Fruit fly (Drosophila melanogaster) whole organism, embryonic: ENCODE measurements around the gene lark.
A peak's percentile ranks its signal among the peaks of the same experiment; 100 is the strongest.

Experiments used
- ATbp ChIP-seq: fragments of 200-800 bp; sonication (Bioruptor generic); optimal IDR thresholded peaks from 2 replicates; lab custom pipeline; 2017; ENCODE audit warnings: missing biosample characterization, mild to moderate bottlenecking, missing genetic modification characterization, missing genetic modification reagents
- Ada2b ChIP-seq: fragments of 200-800 bp; sonication (Bioruptor generic); IDR thresholded peaks from 2 replicates; pipeline ENCODE4 v1.3.6; 2022; ENCODE audit warnings: missing biosample characterization, missing genetic modification characterization
- B-H1 ChIP-seq: fragments of 200-800 bp; sonication (Bioruptor generic); IDR thresholded peaks from 3 replicates; pipeline ENCODE4 v1.3.6; 2022; ENCODE audit warnings: missing biosample characterization, missing genetic modification characterization
- B-H2 ChIP-seq: fragments of 200-800 bp; sonication (Bioruptor generic); optimal IDR thresholded peaks from 2 replicates; lab custom pipeline; 2018; ENCODE audit warnings: missing biosample characterization, mild to moderate bottlenecking, missing genetic modification characterization
- CG10959 ChIP-seq: fragments of 200-800 bp; sonication (Bioruptor generic); IDR thresholded peaks from 2 replicates; pipeline ENCODE4 v1.3.6; 2022; ENCODE audit warnings: missing biosample characterization, missing genetic modification characterization
- CG11504 ChIP-seq: fragments of 200-800 bp; sonication (Bioruptor generic); optimal IDR thresholded peaks from 3 replicates; lab custom pipeline; 2019; ENCODE audit warnings: missing biosample characterization, mild to moderate bottlenecking, missing genetic modification characterization, moderate library complexity
- CG12299 ChIP-seq: fragments of 200-800 bp; sonication (Bioruptor generic); optimal IDR thresholded peaks from 2 replicates; lab custom pipeline; 2018; ENCODE audit warnings: missing biosample characterization, mild to moderate bottlenecking, missing genetic modification characterization
- CG12744 ChIP-seq: fragments of 200-800 bp; sonication (Bioruptor generic); optimal IDR thresholded peaks from 2 replicates; lab custom pipeline; 2016; ENCODE audit warnings: missing biosample characterization, missing genetic modification characterization
- CG15514 ChIP-seq: fragments of 200-800 bp; sonication (Bioruptor generic); optimal IDR thresholded peaks from 3 replicates; lab custom pipeline; 2017; ENCODE audit warnings: missing biosample characterization, missing genetic modification characterization, mild to moderate bottlenecking, moderate library complexity, missing genetic modification reagents
- CG17568 ChIP-seq: fragments of 200-800 bp; sonication (Bioruptor generic); optimal IDR thresholded peaks from 2 replicates; lab custom pipeline; 2018; ENCODE audit warnings: missing biosample characterization, mild to moderate bottlenecking, missing genetic modification characterization, moderate library complexity
- CG17829 ChIP-seq: fragments of 200-800 bp; optimal IDR thresholded peaks from 2 replicates; lab custom pipeline; 2019; ENCODE audit warnings: missing biosample characterization, mild to moderate bottlenecking, missing genetic modification characterization, moderate library complexity
- CG18262 ChIP-seq: fragments of 200-800 bp; optimal IDR thresholded peaks from 3 replicates; lab custom pipeline; 2019; ENCODE audit warnings: missing biosample characterization, mild to moderate bottlenecking, missing genetic modification characterization, moderate library complexity
- CG2129 ChIP-seq: fragments of 200-800 bp; sonication (Bioruptor generic); IDR thresholded peaks from 2 replicates; pipeline ENCODE4 v1.3.6; 2022; ENCODE audit warnings: missing biosample characterization, missing genetic modification characterization; ENCODE audit not compliant: partially characterized antibody
- CG31388 ChIP-seq: fragments of 200-800 bp; sonication (Bioruptor generic); optimal IDR thresholded peaks from 2 replicates; lab custom pipeline; 2016; ENCODE audit warnings: missing biosample characterization, missing genetic modification characterization
- CG3281 ChIP-seq: fragments of 200-800 bp; sonication (Bioruptor generic); optimal IDR thresholded peaks from 3 replicates; lab custom pipeline; 2017; ENCODE audit warnings: missing biosample characterization, mild to moderate bottlenecking, missing genetic modification characterization
- CG4404 ChIP-seq: fragments of 200-800 bp; sonication (Bioruptor generic); IDR thresholded peaks from 2 replicates; pipeline ENCODE4 v1.3.6; 2022; ENCODE audit warnings: missing biosample characterization, missing genetic modification characterization
- CG8388 ChIP-seq: fragments of 200-800 bp; sonication (Bioruptor generic); optimal IDR thresholded peaks from 2 replicates; lab custom pipeline; 2019; ENCODE audit warnings: missing biosample characterization, mild to moderate bottlenecking, missing genetic modification characterization, moderate library complexity
- CG9609 ChIP-seq: fragments of 200-800 bp; sonication (Bioruptor generic); optimal IDR thresholded peaks from 3 replicates; lab custom pipeline; 2016; ENCODE audit warnings: missing biosample characterization, missing genetic modification characterization
- CG9932 ChIP-seq: fragments of 200-800 bp; sonication (Bioruptor generic); IDR thresholded peaks from 2 replicates; pipeline ENCODE4 v1.3.6; 2022; ENCODE audit warnings: missing biosample characterization, missing genetic modification characterization
- D19A ChIP-seq: fragments of 200-800 bp; optimal IDR thresholded peaks from 3 replicates; lab custom pipeline; 2019; ENCODE audit warnings: missing biosample characterization, mild to moderate bottlenecking, missing genetic modification characterization, moderate library complexity
- Doc3 ChIP-seq: fragments of 200-800 bp; sonication (Bioruptor generic); IDR thresholded peaks from 3 replicates; pipeline ENCODE4 v1.3.6; 2022; ENCODE audit warnings: missing biosample characterization, missing genetic modification characterization; ENCODE audit not compliant: partially characterized antibody
- Fer1 ChIP-seq: fragments of 200-800 bp; sonication (Bioruptor generic); optimal IDR thresholded peaks from 2 replicates; lab custom pipeline; 2017; ENCODE audit warnings: missing biosample characterization, mild to moderate bottlenecking, missing genetic modification characterization
- Nf-YB ChIP-seq: fragments of 200-800 bp; sonication (Bioruptor generic); optimal IDR thresholded peaks from 3 replicates; lab custom pipeline; 2019; ENCODE audit warnings: missing biosample characterization, mild to moderate bottlenecking, missing genetic modification characterization, moderate library complexity
- Oaz ChIP-seq: fragments of 200-800 bp; sonication (Bioruptor generic); IDR thresholded peaks from 2 replicates; pipeline ENCODE4 v1.3.6; 2022; ENCODE audit warnings: missing biosample characterization, missing genetic modification characterization
- Sry-β ChIP-seq: fragments of 200-800 bp; sonication (Bioruptor generic); optimal IDR thresholded peaks from 2 replicates; lab custom pipeline; 2018; ENCODE audit warnings: missing biosample characterization, mild to moderate bottlenecking, missing genetic modification characterization, moderate library complexity
- abd-A ChIP-seq: fragments of 200-800 bp; sonication (Bioruptor generic); optimal IDR thresholded peaks from 3 replicates; lab custom pipeline; 2019; ENCODE audit warnings: missing biosample characterization, mild to moderate bottlenecking, missing genetic modification characterization, moderate library complexity
- chn ChIP-seq: fragments of 200-800 bp; sonication (Bioruptor generic); optimal IDR thresholded peaks from 2 replicates; lab custom pipeline; 2016; ENCODE audit warnings: missing biosample characterization, missing genetic modification characterization
- corto ChIP-seq: fragments of 200-800 bp; sonication (Bioruptor generic); optimal IDR thresholded peaks from 2 replicates; lab custom pipeline; 2016; ENCODE audit warnings: missing biosample characterization, mild to moderate bottlenecking, missing genetic modification characterization, moderate library complexity
- cwo ChIP-seq: fragments of 200-800 bp; sonication (Bioruptor generic); optimal IDR thresholded peaks from 3 replicates; lab custom pipeline; 2017; ENCODE audit warnings: missing biosample characterization, missing genetic modification characterization, mild to moderate bottlenecking, moderate library complexity, missing genetic modification reagents
- dysf ChIP-seq: fragments of 200-800 bp; sonication (Bioruptor generic); IDR thresholded peaks from 3 replicates; pipeline ENCODE4 v1.3.6; 2022; ENCODE audit warnings: missing biosample characterization, missing genetic modification characterization
- eve ChIP-seq, 2 experiments: fragments of >200 bp; optimal IDR thresholded peaks; 2 replicates each; lab custom pipeline; 2017; ENCODE audit warnings: missing biosample characterization in 2 of 2, missing genetic modification characterization in 2 of 2
- fd102C ChIP-seq: fragments of 200-800 bp; sonication (Bioruptor generic); optimal IDR thresholded peaks from 2 replicates; lab custom pipeline; 2018; ENCODE audit warnings: missing biosample characterization, mild to moderate bottlenecking, missing genetic modification characterization, moderate library complexity
- fd64A ChIP-seq: fragments of 200-800 bp; sonication (Bioruptor generic); optimal IDR thresholded peaks from 3 replicates; lab custom pipeline; 2018; ENCODE audit warnings: missing biosample characterization, mild to moderate bottlenecking, missing genetic modification characterization
- fd96Cb ChIP-seq: fragments of 200-800 bp; sonication (Bioruptor generic); optimal IDR thresholded peaks from 2 replicates; lab custom pipeline; 2018; ENCODE audit warnings: missing biosample characterization, mild to moderate bottlenecking, missing genetic modification characterization, moderate library complexity
- grau ChIP-seq: fragments of 200-800 bp; optimal IDR thresholded peaks from 3 replicates; lab custom pipeline; 2019; ENCODE audit warnings: missing biosample characterization, mild to moderate bottlenecking, missing genetic modification characterization, moderate library complexity
- jumu ChIP-seq: fragments of 200-800 bp; sonication (Bioruptor generic); optimal IDR thresholded peaks from 3 replicates; lab custom pipeline; 2016; ENCODE audit warnings: missing biosample characterization, missing genetic modification characterization
- kay ChIP-seq: fragments of 200-800 bp; sonication (Bioruptor generic); optimal IDR thresholded peaks from 2 replicates; lab custom pipeline; 2016; ENCODE audit warnings: missing biosample characterization, missing genetic modification characterization
- ken ChIP-seq: fragments of 200-800 bp; sonication (Bioruptor generic); IDR thresholded peaks from 3 replicates; pipeline ENCODE4 v1.3.6; 2022; ENCODE audit warnings: missing biosample characterization, missing genetic modification characterization
- klu ChIP-seq: fragments of 200-800 bp; sonication (Bioruptor generic); IDR thresholded peaks from 2 replicates; pipeline ENCODE4 v1.3.6; 2022; ENCODE audit warnings: missing biosample characterization, missing genetic modification characterization
- lilli ChIP-seq: fragments of 200-800 bp; sonication (Bioruptor generic); optimal IDR thresholded peaks from 3 replicates; lab custom pipeline; 2016; ENCODE audit warnings: missing biosample characterization, missing genetic modification characterization
- mam ChIP-seq: fragments of 200-800 bp; sonication (Bioruptor generic); optimal IDR thresholded peaks from 3 replicates; lab custom pipeline; 2016; ENCODE audit warnings: missing biosample characterization, missing genetic modification characterization
- nerfin-2 ChIP-seq: fragments of 200-800 bp; sonication (Bioruptor generic); IDR thresholded peaks from 2 replicates; pipeline ENCODE4 v1.3.6; 2022; ENCODE audit warnings: missing biosample characterization, missing genetic modification characterization; ENCODE audit not compliant: partially characterized antibody
- pan ChIP-seq, 4 experiments: fragments of >200 bp in 3 of 4; fragments of 200-800 bp in 1 of 4; sonication (Bioruptor generic) in 1 of 4; optimal IDR thresholded peaks in 3 of 4; IDR thresholded peaks in 1 of 4; 2 replicates each; pipeline versions ENCODE4 v1.3.6 to Lab custom; 2017 to 2022; ENCODE audit warnings: missing biosample characterization in 2 of 4, missing genetic modification characterization in 2 of 4, mixed read lengths in 1 of 4
- scrt ChIP-seq: fragments of 200-800 bp; sonication (Bioruptor generic); optimal IDR thresholded peaks from 2 replicates; lab custom pipeline; 2018; ENCODE audit warnings: missing biosample characterization, mild to moderate bottlenecking, missing genetic modification characterization, moderate library complexity
- sd ChIP-seq: fragments of 200-800 bp; sonication (Bioruptor generic); optimal IDR thresholded peaks from 3 replicates; lab custom pipeline; 2018; ENCODE audit warnings: missing biosample characterization, mild to moderate bottlenecking, missing genetic modification characterization, moderate library complexity
- sens-2 ChIP-seq: fragments of 200-800 bp; sonication (Bioruptor generic); IDR thresholded peaks from 2 replicates; pipeline ENCODE4 v1.3.6; 2022; ENCODE audit warnings: missing biosample characterization, missing genetic modification characterization
- shn ChIP-seq: fragments of 200-800 bp; sonication (Bioruptor generic); optimal IDR thresholded peaks from 3 replicates; lab custom pipeline; 2016; ENCODE audit warnings: missing biosample characterization, missing genetic modification characterization
- slbo ChIP-seq: fragments of 200-800 bp; sonication (Bioruptor generic); IDR thresholded peaks from 2 replicates; pipeline ENCODE4 v1.3.6; 2022; ENCODE audit warnings: missing biosample characterization, missing genetic modification characterization
- tll ChIP-seq, 2 experiments: fragments of 200-800 bp in 1 of 2; fragments of >200 bp in 1 of 2; sonication (Bioruptor generic) in 1 of 2; optimal IDR thresholded peaks; 2 replicates each; lab custom pipeline; 2017 to 2019; ENCODE audit warnings: missing biosample characterization in 2 of 2, missing genetic modification characterization in 2 of 2, mild to moderate bottlenecking in 1 of 2, moderate library complexity in 1 of 2
- vvl ChIP-seq: fragments of 200-800 bp; sonication (Bioruptor generic); IDR thresholded peaks from 2 replicates; pipeline ENCODE4 v1.3.6; 2022; ENCODE audit warnings: missing biosample characterization, missing genetic modification characterization

lark gene

DNA sequence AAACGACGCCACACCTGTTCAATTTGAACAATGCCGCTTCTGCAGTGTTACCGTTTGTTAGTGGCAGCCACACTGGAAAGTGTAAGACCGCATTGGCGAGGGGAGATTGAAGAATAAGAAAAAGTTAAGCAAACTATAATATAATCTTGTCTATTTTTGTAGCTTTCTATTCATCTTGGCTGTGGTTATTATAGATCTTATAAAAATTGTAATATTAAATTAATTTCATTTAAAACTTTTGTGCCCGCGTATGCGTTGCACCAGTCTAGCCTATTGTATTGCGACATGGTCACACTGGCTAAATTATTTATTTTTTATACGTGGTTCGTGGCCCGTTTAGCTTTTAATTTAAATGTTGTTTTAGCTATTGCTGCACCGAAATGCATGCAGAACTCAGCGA lies 15.7 kb upstream of the lark start, which contains the start of the genes RhoGEF4 and Rint1 (continued):
- TF ChIP-seq sd (tag; lab: Kevin White, UChicago) (no peak), ATbp (no peak), CG3281 (GFP tag; lab: Kevin White, UChicago) (peak; percentile 6), CG31388 (GFP tag; lab: Kevin White, UChicago) (peak; percentile 28), lilli (GFP tag; lab: Kevin White, UChicago) (peak; percentile 82), kay (GFP tag; lab: Kevin White, UChicago) (no peak), corto (GFP tag; lab: Kevin White, UChicago) (no peak), CG8388 (GFP tag; lab: Kevin White, UChicago) (peak; percentile 62), Sry-β (GFP tag; lab: Kevin White, UChicago) (peak; percentile 5), dysf (peak; percentile 79), fd96Cb (tag; lab: Kevin White, UChicago) (peak; percentile 43), abd-A (tag; lab: Kevin White, UChicago) (no peak), klu (GFP tag; lab: Robert Waterston, UW) (peak; percentile 48; the same call in 1 of the 2 replicates), B-H2 (GFP tag; lab: Kevin White, UChicago) (peak; percentile 10), scrt (GFP tag; lab: Kevin White, UChicago) (peak; percentile 61), fd102C (GFP tag; lab: Kevin White, UChicago) (no peak), CG11504 (no peak), CG9609 (GFP tag; lab: Kevin White, UChicago) (peak; percentile 51), B-H1 (peak; percentile 36; the same call in 2 of the 3 replicates), CG9932 (GFP tag; lab: Robert Waterston, UW) (peak; percentile 92), Oaz (no peak), CG15514 (peak; percentile 52), Fer1 (peak; percentile 61), CG2129 (no peak), CG17829 (peak; percentile 82), chn (GFP tag; lab: Kevin White, UChicago) (peak; percentile 48), fd64A (GFP tag; lab: Kevin White, UChicago) (no peak), pan (optimal IDR thresholded peaks at IDR 0.05; lab: Kevin White, UChicago) (no peak), pan (GFP tag; optimal IDR thresholded peaks at IDR 0.05 in 1 of 2, IDR thresholded peaks at IDR 0.05 in 1 of 2) (peak in 1 of 2 experiments; percentile 74), Ada2b (GFP tag; lab: Robert Waterston, UW) (peak; percentile 70), grau (tag; lab: Kevin White, UChicago) (peak; percentile 76), Doc3 (GFP tag; lab: Robert Waterston, UW) (no peak), vvl (peak; percentile 82), CG18262 (tag; lab: Kevin White, UChicago) (peak; percentile 59), nerfin-2 (no peak), CG4404 (peak; percentile 68), sens-2 (no peak), slbo (GFP tag; lab: Robert Waterston, UW) (peak; percentile 92), jumu (peak; percentile 57), shn (GFP tag; lab: Kevin White, UChicago) (peak; percentile 22), cwo (GFP tag; lab: Kevin White, UChicago) (no peak), ken (GFP tag; lab: Robert Waterston, UW) (peak; percentile 80; the same call in 2 of the 3 replicates), D19A (tag; lab: Kevin White, UChicago) (no peak), eve (GFP tag; optimal IDR thresholded peaks at IDR 0.05; lab: Kevin White, UChicago) (no peak), CG12299 (tag; lab: Kevin White, UChicago) (no peak), CG17568 (no peak), Nf-YB (peak; percentile 31), mam (GFP tag; lab: Kevin White, UChicago) (peak; percentile 55), CG12744 (no peak), CG10959 (GFP tag; lab: Robert Waterston, UW) (peak; percentile 57), tll (GFP tag; optimal IDR thresholded peaks at IDR 0.05; lab: Kevin White, UChicago) (peak in 1 of 2 experiments; percentile 14)
